Fruit fly (Drosophila melanogaster) whole organism, embryonic: ENCODE results near the gene CG8176.

Experiments used
- Aef1 ChIP-seq: fragments of 200-800 bp; sonication (Bioruptor generic); IDR thresholded peaks from 3 replicates; pipeline ENCODE4 v1.3.6; 2022; ENCODE audit warnings: missing biosample characterization, missing genetic modification characterization
- Asciz ChIP-seq: fragments of 200-800 bp; sonication (Bioruptor generic); optimal IDR thresholded peaks from 2 replicates; lab custom pipeline; 2017; ENCODE audit warnings: missing biosample characterization, mild to moderate bottlenecking, missing genetic modification characterization, missing genetic modification reagents
- Awh ChIP-seq: fragments of 200-800 bp; sonication (Bioruptor generic); IDR thresholded peaks from 2 replicates; pipeline ENCODE4, ENCODE4 v1.3.6; 2022; ENCODE audit warnings: missing biosample characterization, missing genetic modification characterization
- B-H1 ChIP-seq: fragments of 200-800 bp; sonication (Bioruptor generic); IDR thresholded peaks from 3 replicates; pipeline ENCODE4 v1.3.6; 2022; ENCODE audit warnings: missing biosample characterization, missing genetic modification characterization
- CG10267 ChIP-seq: fragments of 200-800 bp; sonication (Bioruptor generic); optimal IDR thresholded peaks from 2 replicates; lab custom pipeline; 2018; ENCODE audit warnings: missing biosample characterization, mild to moderate bottlenecking, missing genetic modification characterization, moderate library complexity
- CG13775 ChIP-seq: fragments of 200-800 bp; sonication (Bioruptor generic); optimal IDR thresholded peaks from 3 replicates; lab custom pipeline; 2017; ENCODE audit warnings: missing biosample characterization, mild to moderate bottlenecking, missing genetic modification characterization
- CG14050 ChIP-seq: fragments of 200-800 bp; sonication (Bioruptor generic); IDR thresholded peaks from 3 replicates; pipeline ENCODE4 v1.3.6; 2022; ENCODE audit warnings: missing biosample characterization, missing genetic modification characterization
- CG14441 ChIP-seq: fragments of 200-800 bp; sonication (Bioruptor generic); IDR thresholded peaks from 2 replicates; pipeline ENCODE4 v1.3.6; 2022; ENCODE audit warnings: missing biosample characterization, missing genetic modification characterization
- CG14667 ChIP-seq: fragments of 200-800 bp; sonication (Bioruptor generic); IDR thresholded peaks from 2 replicates; pipeline ENCODE4 v1.3.6; 2022; ENCODE audit warnings: missing biosample characterization, missing genetic modification characterization
- CG17361 ChIP-seq: fragments of 200-800 bp; sonication (Bioruptor generic); IDR thresholded peaks from 3 replicates; pipeline ENCODE4 v1.3.6; 2022; ENCODE audit warnings: missing biosample characterization, missing genetic modification characterization
- CG17568 ChIP-seq: fragments of 200-800 bp; sonication (Bioruptor generic); optimal IDR thresholded peaks from 2 replicates; lab custom pipeline; 2018; ENCODE audit warnings: missing biosample characterization, mild to moderate bottlenecking, missing genetic modification characterization, moderate library complexity
- CG17912 ChIP-seq: fragments of 200-800 bp; sonication (Bioruptor generic); optimal IDR thresholded peaks from 2 replicates; lab custom pipeline; 2018; ENCODE audit warnings: missing biosample characterization, mild to moderate bottlenecking, missing genetic modification characterization
- CG18011 ChIP-seq: fragments of 200-800 bp; sonication (Bioruptor generic); optimal IDR thresholded peaks from 2 replicates; lab custom pipeline; 2017; ENCODE audit warnings: missing biosample characterization, missing genetic modification characterization, mild to moderate bottlenecking, moderate library complexity, missing genotype
- CG32772 ChIP-seq: fragments of 200-800 bp; sonication (Bioruptor generic); IDR thresholded peaks from 2 replicates; pipeline ENCODE4 v1.3.6; 2022; ENCODE audit warnings: missing biosample characterization, missing genetic modification characterization
- CG34376 ChIP-seq: fragments of 200-800 bp; sonication (Bioruptor generic); optimal IDR thresholded peaks from 2 replicates; lab custom pipeline; 2018; ENCODE audit warnings: missing biosample characterization, mild to moderate bottlenecking, missing genetic modification characterization
- CG3847 ChIP-seq: fragments of 200-800 bp; sonication (Bioruptor generic); IDR thresholded peaks from 2 replicates; pipeline ENCODE4 v1.3.6; 2022; ENCODE audit warnings: missing biosample characterization, missing genetic modification characterization
- CG4424 ChIP-seq: fragments of 200-800 bp; sonication (Bioruptor generic); optimal IDR thresholded peaks from 3 replicates; lab custom pipeline; 2016; ENCODE audit warnings: missing biosample characterization, missing genetic modification characterization
- CG6683 ChIP-seq: fragments of 200-800 bp; sonication (Bioruptor generic); optimal IDR thresholded peaks from 2 replicates; lab custom pipeline; 2017; ENCODE audit warnings: missing biosample characterization, mild to moderate bottlenecking, missing genetic modification characterization, missing genetic modification reagents
- CG7839 ChIP-seq: fragments of 200-800 bp; sonication (Bioruptor generic); optimal IDR thresholded peaks from 3 replicates; lab custom pipeline; 2018; ENCODE audit warnings: missing biosample characterization, mild to moderate bottlenecking, missing genetic modification characterization, moderate library complexity
- CG7928 ChIP-seq: fragments of 200-800 bp; sonication (Bioruptor generic); optimal IDR thresholded peaks from 2 replicates; lab custom pipeline; 2017; ENCODE audit warnings: missing biosample characterization, mild to moderate bottlenecking, missing genetic modification characterization
- CG7987 ChIP-seq: fragments of 200-800 bp; sonication (Bioruptor generic); optimal IDR thresholded peaks from 2 replicates; lab custom pipeline; 2018; ENCODE audit warnings: missing biosample characterization, mild to moderate bottlenecking, missing genetic modification characterization, moderate library complexity
- CG8089 ChIP-seq: fragments of 200-800 bp; sonication (Bioruptor generic); optimal IDR thresholded peaks from 3 replicates; lab custom pipeline; 2016; ENCODE audit warnings: missing biosample characterization, missing genetic modification characterization
- CG8290 ChIP-seq, 3 experiments: fragments of 200-800 bp; sonication (Bioruptor generic); optimal IDR thresholded peaks; 2 replicates each; lab custom pipeline; 2016 to 2019; ENCODE audit warnings: missing biosample characterization in 3 of 3, missing genetic modification characterization in 3 of 3, mild to moderate bottlenecking in 2 of 3, moderate library complexity in 1 of 3
- CG8944 ChIP-seq: fragments of 200-800 bp; sonication (Bioruptor generic); optimal IDR thresholded peaks from 3 replicates; lab custom pipeline; 2016; ENCODE audit warnings: missing biosample characterization, missing genetic modification characterization
- Dbx ChIP-seq: fragments of 200-800 bp; sonication (Bioruptor generic); IDR thresholded peaks from 3 replicates; pipeline ENCODE4 v1.3.6; 2022; ENCODE audit warnings: missing biosample characterization, missing genetic modification characterization
- Deaf1 ChIP-seq: fragments of 200-800 bp; optimal IDR thresholded peaks from 3 replicates; lab custom pipeline; 2019; ENCODE audit warnings: missing biosample characterization, mild to moderate bottlenecking, missing genetic modification characterization, moderate library complexity
- HHEX ChIP-seq: fragments of 200-800 bp; sonication (Bioruptor generic); optimal IDR thresholded peaks from 3 replicates; lab custom pipeline; 2017; ENCODE audit warnings: missing biosample characterization, mild to moderate bottlenecking, missing genetic modification characterization, missing genetic modification reagents
- HLH4C ChIP-seq: fragments of 200-800 bp; sonication (Bioruptor generic); IDR thresholded peaks from 3 replicates; pipeline ENCODE4 v1.3.6; 2022; ENCODE audit warnings: missing biosample characterization, missing genetic modification characterization; ENCODE audit not compliant: partially characterized antibody
- Hsf ChIP-seq: fragments of 200-800 bp; sonication (Bioruptor generic); optimal IDR thresholded peaks from 3 replicates; lab custom pipeline; 2016; ENCODE audit warnings: missing biosample characterization, missing genetic modification characterization
- Jarid2 ChIP-seq: fragments of 200-800 bp; sonication (Bioruptor generic); optimal IDR thresholded peaks from 3 replicates; lab custom pipeline; 2017; ENCODE audit warnings: mild to moderate bottlenecking, missing biosample characterization, missing genetic modification reagents, missing genetic modification characterization
- NC2β ChIP-seq: fragments of 200-800 bp; sonication (Bioruptor generic); optimal IDR thresholded peaks from 2 replicates; lab custom pipeline; 2016; ENCODE audit warnings: missing biosample characterization, missing genetic modification characterization
- Oaz ChIP-seq: fragments of 200-800 bp; sonication (Bioruptor generic); IDR thresholded peaks from 2 replicates; pipeline ENCODE4 v1.3.6; 2022; ENCODE audit warnings: missing biosample characterization, missing genetic modification characterization
- ase ChIP-seq: fragments of 200-800 bp; sonication (Bioruptor generic); IDR thresholded peaks from 3 replicates; pipeline ENCODE4 v1.3.6; 2022; ENCODE audit warnings: missing biosample characterization, missing genetic modification characterization
- bcd ChIP-seq: fragments of 200-800 bp; sonication (Bioruptor generic); optimal IDR thresholded peaks from 2 replicates; lab custom pipeline; 2017; ENCODE audit warnings: missing biosample characterization, mild to moderate bottlenecking, missing genetic modification characterization
- dysf ChIP-seq: fragments of 200-800 bp; sonication (Bioruptor generic); IDR thresholded peaks from 3 replicates; pipeline ENCODE4 v1.3.6; 2022; ENCODE audit warnings: missing biosample characterization, missing genetic modification characterization
- en ChIP-seq: fragments of 200-800 bp; sonication (Bioruptor generic); optimal IDR thresholded peaks from 2 replicates; lab custom pipeline; 2016; ENCODE audit warnings: missing biosample characterization, missing genetic modification characterization
- fu2 ChIP-seq: fragments of 200-800 bp; sonication (Bioruptor generic); optimal IDR thresholded peaks from 2 replicates; lab custom pipeline; 2016; ENCODE audit warnings: missing biosample characterization, missing genetic modification characterization
- gsb-n ChIP-seq: fragments of 200-800 bp; sonication (Bioruptor generic); optimal IDR thresholded peaks from 3 replicates; lab custom pipeline; 2018; ENCODE audit warnings: missing biosample characterization, mild to moderate bottlenecking, missing genetic modification characterization
- hth ChIP-seq: fragments of >200 bp; optimal IDR thresholded peaks from 2 replicates; lab custom pipeline; 2017; ENCODE audit warnings: inconsistent platforms
- lbe ChIP-seq: fragments of 200-800 bp; sonication (Bioruptor generic); optimal IDR thresholded peaks from 2 replicates; lab custom pipeline; 2016; ENCODE audit warnings: missing biosample characterization, mild to moderate bottlenecking, missing genetic modification characterization
- mld ChIP-seq: fragments of 200-800 bp; sonication (Bioruptor generic); IDR thresholded peaks from 3 replicates; pipeline ENCODE4 v1.3.6; 2022; ENCODE audit warnings: missing biosample characterization, missing genetic modification characterization; ENCODE audit not compliant: partially characterized antibody
- odd ChIP-seq: fragments of 200-800 bp; sonication (Bioruptor generic); optimal IDR thresholded peaks from 2 replicates; lab custom pipeline; 2017; ENCODE audit warnings: missing biosample characterization, mild to moderate bottlenecking, missing genetic modification characterization
- otp ChIP-seq: fragments of 200-800 bp; sonication (Bioruptor generic); IDR thresholded peaks from 3 replicates; pipeline ENCODE4, ENCODE4 v1.3.6; 2022; ENCODE audit warnings: missing biosample characterization, missing genetic modification characterization
- p53 ChIP-seq: fragments of 200-800 bp; sonication (Bioruptor generic); optimal IDR thresholded peaks from 2 replicates; lab custom pipeline; 2016; ENCODE audit warnings: missing biosample characterization, missing genetic modification characterization
- pb ChIP-seq: fragments of 200-800 bp; sonication (Bioruptor generic); optimal IDR thresholded peaks from 3 replicates; lab custom pipeline; 2016; ENCODE audit warnings: missing biosample characterization, missing genetic modification characterization
- sc ChIP-seq, 3 experiments: fragments of >200 bp in 2 of 3; fragments of 200-800 bp in 1 of 3; sonication (Bioruptor generic) in 1 of 3; optimal IDR thresholded peaks; 2 replicates in 2 of 3; 3 replicates in 1 of 3; lab custom pipeline; 2017; ENCODE audit warnings: mild to moderate bottlenecking in 1 of 3, missing biosample characterization in 1 of 3, missing genetic modification characterization in 1 of 3, missing genetic modification reagents in 1 of 3
- tx ChIP-seq: fragments of 200-800 bp; sonication (Bioruptor generic); optimal IDR thresholded peaks from 2 replicates; lab custom pipeline; 2016; ENCODE audit warnings: missing biosample characterization, missing genetic modification characterization
- vnd ChIP-seq: fragments of 200-800 bp; sonication (Bioruptor generic); IDR thresholded peaks from 3 replicates; pipeline ENCODE4 v1.3.6; 2022; ENCODE audit warnings: missing biosample characterization, missing genetic modification characterization; ENCODE audit not compliant: partially characterized antibody
- z ChIP-seq: fragments of 200-800 bp; sonication (Bioruptor generic); IDR thresholded peaks from 3 replicates; pipeline ENCODE4 v1.3.6; 2022; ENCODE audit warnings: missing biosample characterization, missing genetic modification characterization

The CG8176 gene

dm6 chr3R:9559413-9560014 lies 43.7 kb downstream of the CG8176 start, which contains the start of the genes AP-1mu and MBD-like (continued):
- TF ChIP-seq lbe (peak; percentile 60), Jarid2 (no peak), HLH4C (GFP tag; lab: Robert Waterston, UW) (no peak), CG8089 (GFP tag; lab: Kevin White, UChicago) (peak; percentile 32), HHEX (peak; percentile 45), CG14050 (GFP tag; lab: Robert Waterston, UW) (no peak), vnd (no peak), bcd (peak; percentile 69), CG7839 (peak; percentile 62), NC2β (GFP tag; lab: Kevin White, UChicago) (peak; percentile 76), en (GFP tag; lab: Kevin White, UChicago) (peak; percentile 38), CG17568 (GFP tag; lab: Kevin White, UChicago) (no peak), CG8290 (GFP tag; optimal IDR thresholded peaks at IDR 0.05; lab: Kevin White, UChicago) (peak; percentile 58), CG8290 (tag; optimal IDR thresholded peaks at IDR 0.05; lab: Kevin White, UChicago) (no peak), CG32772 (GFP tag; lab: Robert Waterston, UW) (peak; percentile 64), CG13775 (peak; percentile 79), CG18011 (GFP tag; lab: Kevin White, UChicago) (no peak), dysf (GFP tag; lab: Robert Waterston, UW) (peak; percentile 63; the same call in 1 of the 3 replicates), z (no peak), fu2 (GFP tag; lab: Kevin White, UChicago) (peak; percentile 50), hth (lab: Kevin White, UChicago) (no peak), Aef1 (peak; percentile 52), B-H1 (GFP tag; lab: Robert Waterston, UW) (peak; percentile 47; the same call in 2 of the 3 replicates), CG14667 (peak; percentile 43), CG7987 (GFP tag; lab: Kevin White, UChicago) (peak; percentile 4), CG4424 (peak; percentile 70), mld (GFP tag; lab: Robert Waterston, UW) (0 out of 3 replicates have a peak, but pooled peaks have one; percentile 17), CG17912 (GFP tag; lab: Kevin White, UChicago) (peak; percentile 33), Hsf (GFP tag; lab: Kevin White, UChicago) (peak; percentile 77), tx (peak; percentile 58), Awh (GFP tag; lab: Robert Waterston, UW) (no peak), CG8944 (GFP tag; lab: Kevin White, UChicago) (peak; percentile 63), CG10267 (tag; lab: Kevin White, UChicago) (peak; percentile 97), Deaf1 (tag; lab: Kevin White, UChicago) (no peak), p53 (GFP tag; lab: Kevin White, UChicago) (peak; percentile 2), odd (GFP tag; lab: Kevin White, UChicago) (no peak), pb (GFP tag; lab: Kevin White, UChicago) (peak; percentile 9), sc (optimal IDR thresholded peaks at IDR 0.05; lab: Kevin White, UChicago) (no peak), sc (GFP tag; optimal IDR thresholded peaks at IDR 0.05; lab: Kevin White, UChicago) (peak; percentile 30), CG3847 (GFP tag; lab: Robert Waterston, UW) (peak; percentile 88), gsb-n (tag; lab: Kevin White, UChicago) (no peak), CG6683 (no peak), CG7928 (peak; percentile 6), Asciz (GFP tag; lab: Kevin White, UChicago) (no peak), CG14441 (GFP tag; lab: Robert Waterston, UW) (peak; percentile 50), CG34376 (peak; percentile 68), CG17361 (GFP tag; lab: Robert Waterston, UW) (peak; percentile 76), Oaz (GFP tag; lab: Robert Waterston, UW) (no peak), Dbx (GFP tag; lab: Robert Waterston, UW) (peak; percentile 12; the same call in 1 of the 3 replicates), otp (no peak), ase (0 out of 3 replicates have a peak, but pooled peaks have one; percentile 7)
